Worm (Caenorhabditis elegans) whole organism, late embryonic: ENCODE results near the gene ZK430.5.

Experiments used
- fax-1 ChIP-seq: sonication (generic microtip); optimal IDR thresholded peaks from 2 replicates; lab custom pipeline; 2016; ENCODE audit warnings: missing genotype, missing genetic modification characterization, missing compliant biosample characterization
- pqm-1 ChIP-seq: sonication (generic microtip); optimal IDR thresholded peaks from 2 replicates; lab custom pipeline; 2016; ENCODE audit warnings: missing genetic modification characterization, missing compliant biosample characterization

ce11 chrII:4454823-4455222 lies 49.4 kb downstream of the ZK430.5 start:
- TF ChIP-seq fax-1 (tag; lab: Kevin White, UChicago) (no peak), pqm-1 (tag; lab: Kevin White, UChicago) (no peak)
